Fruit fly (Drosophila melanogaster) whole organism, adult: ENCODE measurements around the gene CG10949.

ENCODE experiments used
- CG11617 ChIP-seq: fragments of 200-800 bp; sonication (Bioruptor generic); optimal IDR thresholded peaks from 2 replicates; lab custom pipeline; 2017; ENCODE audit warnings: mild to moderate bottlenecking, missing biosample characterization, missing genetic modification reagents, missing genetic modification characterization
- CG12768 ChIP-seq: fragments of 200-800 bp; sonication (Bioruptor generic); optimal IDR thresholded peaks from 2 replicates; lab custom pipeline; 2017; ENCODE audit warnings: missing biosample characterization, missing genetic modification characterization, mild to moderate bottlenecking, moderate library complexity, missing genetic modification reagents
- CG14711 ChIP-seq: fragments of 200-800 bp; sonication (Bioruptor generic); optimal IDR thresholded peaks from 2 replicates; lab custom pipeline; 2018; ENCODE audit warnings: missing biosample characterization, mild to moderate bottlenecking, missing genetic modification characterization, moderate library complexity
- CG1620 ChIP-seq: fragments of 200-800 bp; sonication (Bioruptor generic); optimal IDR thresholded peaks from 2 replicates; lab custom pipeline; 2016; ENCODE audit warnings: missing biosample characterization, missing genetic modification characterization
- CG33017 ChIP-seq: fragments of 200-800 bp; sonication (Bioruptor generic); optimal IDR thresholded peaks from 2 replicates; lab custom pipeline; 2018; ENCODE audit warnings: missing biosample characterization, mild to moderate bottlenecking, missing genetic modification characterization, moderate library complexity
- CG5204 ChIP-seq: fragments of 200-800 bp; sonication (Bioruptor generic); optimal IDR thresholded peaks from 2 replicates; lab custom pipeline; 2016; ENCODE audit warnings: missing biosample characterization, missing genetic modification characterization
- CG7045 ChIP-seq: fragments of 200-800 bp; sonication (Bioruptor generic); optimal IDR thresholded peaks from 2 replicates; lab custom pipeline; 2017; ENCODE audit warnings: missing biosample characterization, mild to moderate bottlenecking, missing genetic modification characterization
- CG7101 ChIP-seq: fragments of 200-800 bp; sonication (Bioruptor generic); optimal IDR thresholded peaks from 2 replicates; lab custom pipeline; 2018; ENCODE audit warnings: missing biosample characterization, mild to moderate bottlenecking, missing genetic modification characterization, moderate library complexity
- Clk ChIP-seq: fragments of 200-800 bp; sonication (Bioruptor generic); optimal IDR thresholded peaks from 2 replicates; lab custom pipeline; 2017; ENCODE audit warnings: missing biosample characterization, missing genetic modification characterization
- Crg-1 ChIP-seq: fragments of 200-800 bp; sonication (Bioruptor generic); optimal IDR thresholded peaks from 2 replicates; lab custom pipeline; 2016; ENCODE audit warnings: missing biosample characterization, missing genetic modification characterization
- Hr96 ChIP-seq: fragments of 200-800 bp; sonication (Bioruptor generic); optimal IDR thresholded peaks from 2 replicates; lab custom pipeline; 2016; ENCODE audit warnings: missing biosample characterization, missing genetic modification characterization
- Mnt ChIP-seq: fragments of 200-800 bp; sonication (Bioruptor generic); optimal IDR thresholded peaks from 2 replicates; lab custom pipeline; 2016; ENCODE audit warnings: missing biosample characterization, mild to moderate bottlenecking, missing genetic modification characterization
- bab1 ChIP-seq: fragments of 200-800 bp; sonication (Bioruptor generic); optimal IDR thresholded peaks from 3 replicates; lab custom pipeline; 2019; ENCODE audit warnings: missing biosample characterization, mild to moderate bottlenecking, missing genetic modification characterization, moderate library complexity
- cic ChIP-seq: fragments of 200-800 bp; sonication (Bioruptor generic); optimal IDR thresholded peaks from 2 replicates; lab custom pipeline; 2017; ENCODE audit warnings: missing biosample characterization, mild to moderate bottlenecking, missing genetic modification characterization, moderate library complexity
- cnc ChIP-seq, 2 experiments: fragments of >200 bp; optimal IDR thresholded peaks; 2 replicates each; lab custom pipeline; 2017
- kay ChIP-seq: fragments of 200-800 bp; sonication (Bioruptor generic); peaks from one replicate; lab custom pipeline; 2016; ENCODE audit warnings: missing biosample characterization, missing genetic modification characterization, borderline replicate concordance
- ovo ChIP-seq: fragments of 200-800 bp; sonication (Bioruptor generic); optimal IDR thresholded peaks from 2 replicates; lab custom pipeline; 2016; ENCODE audit warnings: missing biosample characterization, missing genetic modification characterization
- pad ChIP-seq: fragments of 200-800 bp; sonication (Bioruptor generic); optimal IDR thresholded peaks from 3 replicates; lab custom pipeline; 2017; ENCODE audit warnings: missing biosample characterization, missing genetic modification characterization, mild to moderate bottlenecking, moderate library complexity, missing genetic modification reagents
- tj ChIP-seq: fragments of 200-800 bp; sonication (Bioruptor generic); optimal IDR thresholded peaks from 3 replicates; lab custom pipeline; 2017; ENCODE audit warnings: missing biosample characterization, mild to moderate bottlenecking, missing genetic modification characterization, moderate library complexity
- toe ChIP-seq: fragments of 200-800 bp; sonication (Bioruptor generic); optimal IDR thresholded peaks from 2 replicates; lab custom pipeline; 2016; ENCODE audit warnings: missing biosample characterization, missing genetic modification characterization

The CG10949 gene

dm6 chr2L:20427401-20427800, 10.7 kb upstream of the CG10949 start:
- TF ChIP-seq ovo (GFP tag; lab: Kevin White, UChicago), result no peak
- no peak for TF ChIP-seq tj (GFP tag; lab: Kevin White, UChicago)
- TF ChIP-seq Mnt, result no peak
- no peak for TF ChIP-seq cnc (optimal IDR thresholded peaks at IDR 0.05; lab: Kevin White, UChicago)
- TF ChIP-seq CG11617 (GFP tag; lab: Kevin White, UChicago), result no peak
- no peak for TF ChIP-seq bab1
- TF ChIP-seq CG33017 (tag; lab: Kevin White, UChicago), result no peak

- TF ChIP-seq cic (GFP tag; lab: Kevin White, UChicago) (peak; percentile 14), Mnt (no peak), cnc (optimal IDR thresholded peaks at IDR 0.05; lab: Kevin White, UChicago) (no peak)
Measured at dm6 chr2L:20425854-20426396, 9.2 kb upstream of the CG10949 start, which contains the start of gene CG31688. Gene CG31688, plus strand, starts transcription at chr2L:20426199.

DNA sequence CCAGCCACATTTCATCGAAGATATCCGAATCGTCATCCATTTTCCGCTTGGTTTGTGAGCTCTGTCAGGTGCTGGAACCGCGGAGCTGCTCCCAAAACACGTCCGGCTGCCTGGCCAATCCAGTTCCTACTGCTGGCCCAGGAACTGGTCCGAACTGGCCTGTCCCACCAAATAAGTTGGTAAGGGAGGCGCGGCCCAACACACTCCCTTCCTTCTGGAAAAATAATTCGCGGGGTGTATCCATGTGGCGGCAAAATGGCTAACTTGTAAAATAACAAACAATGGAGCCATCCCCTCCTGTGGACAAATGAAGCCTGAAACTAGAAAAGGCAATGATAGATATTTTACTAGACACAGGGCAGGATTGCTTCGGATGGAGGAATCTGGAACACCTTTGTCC, 7.8 kb upstream of the CG10949 start, which contains the start of gene CG15130:
TSS of gene CG15130 (minus strand) at position 101 of the 400 bp plus-strand sequence.
- TF ChIP-seq ovo (GFP tag; lab: Kevin White, UChicago) (no peak), pad (GFP tag; lab: Kevin White, UChicago) (no peak), CG7101 (tag; lab: Kevin White, UChicago) (no peak), CG11617 (GFP tag; lab: Kevin White, UChicago) (no peak), CG5204 (GFP tag; lab: Kevin White, UChicago) (no peak), toe (GFP tag; lab: Kevin White, UChicago) (no peak), Hr96 (no peak), kay (GFP tag; lab: Kevin White, UChicago) (no peak), Mnt (no peak), Clk (GFP tag; lab: Kevin White, UChicago) (no peak), CG12768 (no peak), bab1 (no peak), cnc (optimal IDR thresholded peaks at IDR 0.05; lab: Kevin White, UChicago) (no peak), tj (GFP tag; lab: Kevin White, UChicago) (no peak), Crg-1 (GFP tag; lab: Kevin White, UChicago) (no peak), cic (GFP tag; lab: Kevin White, UChicago) (no peak)

DNA sequence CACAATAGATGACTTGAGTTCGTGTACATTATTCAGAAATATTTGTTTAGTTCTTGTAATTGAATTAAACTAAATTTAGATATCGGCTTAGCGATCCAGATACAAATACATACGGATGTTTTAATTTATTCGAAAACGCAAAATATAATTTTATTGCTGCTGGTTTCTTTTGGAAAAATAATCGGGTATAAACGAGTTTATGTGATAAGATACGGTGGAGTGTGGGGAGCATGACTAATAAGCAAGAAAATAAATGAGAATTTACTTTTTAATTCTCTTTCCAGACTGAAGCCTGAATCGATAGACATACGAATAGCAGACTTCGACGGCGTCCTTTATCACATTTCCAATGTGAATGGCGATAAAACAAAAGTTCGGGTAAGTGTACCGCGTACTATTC, 3.3 kb upstream of the CG10949 start:
- TF ChIP-seq Clk (GFP tag; lab: Kevin White, UChicago) (no peak), Hr96 (no peak), kay (GFP tag; lab: Kevin White, UChicago) (peak; percentile 55)

DNA sequence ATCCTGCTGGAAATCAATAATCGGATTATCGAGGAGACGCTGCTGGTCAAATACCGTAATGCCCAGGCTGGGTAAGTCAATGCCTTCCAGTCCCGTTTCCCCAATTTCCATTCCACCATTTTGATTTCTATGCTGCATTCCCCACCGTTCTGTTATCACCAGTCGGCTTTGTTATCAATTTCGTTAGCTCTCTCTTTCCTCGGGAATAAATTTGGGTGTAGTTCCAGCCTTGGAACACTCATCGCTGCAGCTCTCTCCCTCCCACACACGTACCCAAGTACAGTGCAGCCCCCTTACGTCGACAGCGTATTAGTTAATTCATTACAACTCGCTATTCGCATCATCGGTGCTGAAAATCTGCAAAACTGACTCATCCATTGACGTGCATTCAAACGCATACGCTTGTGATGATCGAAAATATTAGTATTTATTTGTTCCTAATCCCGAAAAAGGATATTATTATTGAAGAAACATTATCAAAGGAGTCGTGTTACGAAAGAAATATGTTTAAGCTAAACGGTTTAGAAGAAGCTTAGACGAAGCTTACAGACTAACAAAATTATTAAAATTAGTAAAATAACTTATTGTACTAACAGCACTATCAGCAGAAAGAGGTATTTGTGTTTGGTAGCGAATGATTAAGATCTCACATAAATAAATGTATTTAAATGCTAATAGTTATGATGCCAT, 1.0 kb upstream of the CG10949 start:
- peak; percentile 44 for TF ChIP-seq cic (GFP tag; lab: Kevin White, UChicago)
- peak; percentile 94 for TF ChIP-seq kay (GFP tag; lab: Kevin White, UChicago)
- TF ChIP-seq pad (GFP tag; lab: Kevin White, UChicago), result peak; percentile 98
- no peak for TF ChIP-seq cnc (optimal IDR thresholded peaks at IDR 0.05; lab: Kevin White, UChicago)
- TF ChIP-seq CG7101 (tag; lab: Kevin White, UChicago), result peak; percentile 1
- no peak for TF ChIP-seq CG33017 (tag; lab: Kevin White, UChicago)
- peak; percentile 35 for TF ChIP-seq ovo (GFP tag; lab: Kevin White, UChicago)
- no peak for TF ChIP-seq toe (GFP tag; lab: Kevin White, UChicago)
- TF ChIP-seq Crg-1 (GFP tag; lab: Kevin White, UChicago), result no peak
- no peak for TF ChIP-seq tj (GFP tag; lab: Kevin White, UChicago)
- no peak for TF ChIP-seq CG11617 (GFP tag; lab: Kevin White, UChicago)
- TF ChIP-seq CG14711 (tag; lab: Kevin White, UChicago), result no peak
- no peak for TF ChIP-seq Hr96
- TF ChIP-seq CG7045 (GFP tag; lab: Kevin White, UChicago), result peak; percentile 26
- TF ChIP-seq CG1620 (GFP tag; lab: Kevin White, UChicago), result no peak
- no peak for TF ChIP-seq Clk (GFP tag; lab: Kevin White, UChicago)
- peak; percentile 15 for TF ChIP-seq CG12768
- TF ChIP-seq Mnt, result no peak
- TF ChIP-seq bab1, result no peak
- peak; percentile 35 for TF ChIP-seq CG5204 (GFP tag; lab: Kevin White, UChicago)

DNA sequence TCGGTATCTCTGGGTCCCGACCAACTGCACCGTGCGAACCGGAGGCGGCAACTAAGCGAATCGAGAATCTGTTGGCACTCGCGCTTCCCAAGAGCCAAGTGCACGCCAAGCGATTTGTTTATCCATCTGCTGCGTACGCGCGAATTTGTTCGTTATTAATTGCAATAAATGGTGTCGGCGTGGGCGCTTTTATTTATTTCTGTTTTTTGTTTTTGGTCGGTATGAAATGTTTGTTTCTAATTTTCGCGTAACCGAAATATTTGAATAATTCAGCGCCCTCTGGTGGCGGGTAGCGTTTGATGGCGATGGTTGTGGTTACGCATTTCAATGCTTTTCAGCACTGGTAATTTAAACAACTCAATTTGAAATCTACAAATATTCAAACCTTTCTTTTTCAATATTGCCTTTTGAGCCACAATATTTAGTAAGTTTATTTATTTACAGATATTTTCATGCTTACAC, 1.9 kb downstream of the CG10949 start, which contains the start of gene CG10947:
TSS of gene CG10947 (minus strand) at position 51 of the 462 bp plus-strand sequence.
- TF ChIP-seq ovo (GFP tag; lab: Kevin White, UChicago) (peak; percentile 40), bab1 (peak; percentile 76), CG1620 (GFP tag; lab: Kevin White, UChicago) (peak; percentile 79), CG7045 (GFP tag; lab: Kevin White, UChicago) (peak; percentile 2), pad (GFP tag; lab: Kevin White, UChicago) (peak; percentile 24), Mnt (peak; percentile 29), CG7101 (tag; lab: Kevin White, UChicago) (peak; percentile 46), CG14711 (tag; lab: Kevin White, UChicago) (no peak), tj (GFP tag; lab: Kevin White, UChicago) (no peak), CG12768 (no peak), kay (GFP tag; lab: Kevin White, UChicago) (no peak), cic (GFP tag; lab: Kevin White, UChicago) (no peak), toe (GFP tag; lab: Kevin White, UChicago) (peak; percentile 60), CG11617 (GFP tag; lab: Kevin White, UChicago) (no peak), Clk (GFP tag; lab: Kevin White, UChicago) (no peak), Hr96 (peak; percentile 45), Crg-1 (GFP tag; lab: Kevin White, UChicago) (peak; percentile 59), cnc (optimal IDR thresholded peaks at IDR 0.05; lab: Kevin White, UChicago) (no peak), CG33017 (tag; lab: Kevin White, UChicago) (no peak), CG5204 (GFP tag; lab: Kevin White, UChicago) (peak; percentile 14)
